Worm (Caenorhabditis elegans) whole organism, young adult: ENCODE measurements around the gene tsp-8.

Experiments used
- B0336.3 ChIP-seq: fragments of 200-800 bp; sonication (Bioruptor generic); IDR thresholded peaks from 2 replicates; pipeline ENCODE4 v1.3.6; 2022; ENCODE audit warnings: missing genetic modification characterization, missing compliant biosample characterization
- ama-1 ChIP-seq, 3 experiments: fragments of 150-350 bp in 1 of 3; sonication (generic microtip) in 2 of 3; optimal IDR thresholded peaks; 2 replicates each; lab custom pipeline; 2014 to 2018; ENCODE audit warnings: missing biosample characterization in 2 of 3, missing genetic modification characterization in 2 of 3, missing genetic modification reagents in 2 of 3
- athp-1 ChIP-seq: sonication (generic microtip); optimal IDR thresholded peaks from 2 replicates; lab custom pipeline; 2017; ENCODE audit warnings: mild to moderate bottlenecking, missing genetic modification characterization, missing compliant biosample characterization
- ceh-91 ChIP-seq: fragments of 200-800 bp; sonication (Bioruptor generic); IDR thresholded peaks from 2 replicates; pipeline ENCODE4 v1.3.6; 2022; ENCODE audit warnings: missing genetic modification reagents, missing genetic modification characterization, missing compliant biosample characterization
- egl-44 ChIP-seq: fragments of 200-800 bp; sonication (Bioruptor generic); IDR thresholded peaks from 2 replicates; pipeline ENCODE4 v1.3.6; 2022; ENCODE audit warnings: missing genetic modification reagents, missing genetic modification characterization, missing compliant biosample characterization
- madf-3 ChIP-seq: fragments of 200-800 bp; sonication (Bioruptor generic); IDR thresholded peaks from 2 replicates; pipeline ENCODE4 v1.3.6; 2022; ENCODE audit warnings: missing genetic modification reagents, missing genetic modification characterization, missing compliant biosample characterization
- nhr-179 ChIP-seq: sonication (generic microtip); optimal IDR thresholded peaks from 2 replicates; lab custom pipeline; 2016; ENCODE audit warnings: mild to moderate bottlenecking, missing genetic modification characterization, missing compliant biosample characterization
- pha-4 ChIP-seq: fragments of 150-350 bp; sonication (generic microtip); optimal IDR thresholded peaks from 2 replicates; lab custom pipeline; 2014; ENCODE audit warnings: missing biosample characterization, missing genetic modification reagents, missing genetic modification characterization
- snpc-1.3 ChIP-seq: sonication (generic microtip); optimal IDR thresholded peaks from 2 replicates; lab custom pipeline; 2017; ENCODE audit warnings: missing genetic modification characterization, mild to moderate bottlenecking, missing compliant biosample characterization, antibody characterized with exemption, moderate library complexity, missing genotype, missing genetic modification reagents; ENCODE audit not compliant: insufficient read depth
- snpc-4 ChIP-seq, 5 experiments: fragments of 150-350 bp in 1 of 5; sonication (generic microtip) in 4 of 5; optimal IDR thresholded peaks; 2 replicates each; lab custom pipeline; 2014 to 2018; ENCODE audit warnings: missing genetic modification characterization in 5 of 5, missing biosample characterization in 3 of 5, antibody characterized with exemption in 2 of 5, mild to moderate bottlenecking in 2 of 5, missing compliant biosample characterization in 2 of 5, missing genotype in 2 of 5, moderate library complexity in 2 of 5, missing genetic modification reagents in 1 of 5
- unc-62 ChIP-seq: fragments of 150-350 bp; optimal IDR thresholded peaks from 2 replicates; lab custom pipeline; 2014; ENCODE audit warnings: missing biosample characterization, missing genetic modification reagents, missing genetic modification characterization
- zfh-2 ChIP-seq: fragments of 200-800 bp; sonication (Bioruptor generic); conservative IDR thresholded peaks from 2 replicates; pipeline ENCODE4 v1.3.6; 2022; ENCODE audit warnings: missing genetic modification reagents, missing genetic modification characterization, missing compliant biosample characterization
- ztf-28 ChIP-seq: fragments of 200-800 bp; sonication (Bioruptor generic); IDR thresholded peaks from 2 replicates; pipeline ENCODE4 v1.3.6; 2022; ENCODE audit warnings: missing genetic modification reagents, missing genetic modification characterization, missing compliant biosample characterization

DNA sequence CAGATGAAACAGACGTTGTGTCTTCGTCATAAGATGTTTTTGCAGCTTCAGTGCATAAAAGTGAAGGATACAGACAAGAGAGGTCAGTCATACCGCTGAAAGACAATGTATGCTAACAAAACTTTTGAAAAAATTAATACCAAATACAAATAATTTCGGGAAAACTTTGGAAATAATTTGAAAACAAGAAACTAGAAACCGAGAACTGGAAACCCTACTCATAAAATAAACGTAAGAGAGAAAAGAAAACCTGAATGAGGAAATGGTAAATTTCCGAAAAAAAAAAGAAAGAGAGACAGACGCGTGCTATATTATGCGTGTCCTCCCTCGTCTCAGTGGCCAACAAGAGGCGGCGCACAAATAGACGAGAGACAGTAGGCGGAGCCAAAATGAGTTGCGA lies 36.4 kb downstream of the tsp-8 start, which contains the start of gene sox-3:
- TF ChIP-seq ceh-91 (GFP tag; lab: Robert Waterston, UW) (no peak), nhr-179 (tag; lab: Kevin White, UChicago) (no peak), egl-44 (GFP tag; lab: Robert Waterston, UW) (no peak), ama-1 (optimal IDR thresholded peaks at IDR 0.05; lab: Kevin White, UChicago) (no peak), ama-1 (GFP tag; optimal IDR thresholded peaks at IDR 0.05; lab: Kevin White, UChicago) (no peak), athp-1 (no peak), pha-4 (tag; lab: Kevin White, UChicago) (no peak), unc-62 (GFP tag; lab: Kevin White, UChicago) (no peak), ztf-28 (GFP tag; lab: Robert Waterston, UW) (no peak), zfh-2 (GFP tag; lab: Robert Waterston, UW) (no peak), madf-3 (no peak), snpc-1.3 (tag; lab: Kevin White, UChicago) (no peak), B0336.3 (GFP tag; lab: Robert Waterston, UW) (no peak), snpc-4 (GFP tag; optimal IDR thresholded peaks at IDR 0.05; lab: Kevin White, UChicago) (no peak), snpc-4 (tag; optimal IDR thresholded peaks at IDR 0.05; lab: Kevin White, UChicago) (no peak)
